Fruit fly (Drosophila melanogaster) S2 (cell line): Measurements from ENCODE around the gene fend.
A peak's percentile ranks its signal among the peaks of the same experiment; 100 is the strongest.
"Not testable (repeated sequence)": the region's sequence is repeated elsewhere in the genome, so short reads cannot be mapped to it uniquely, and the experiment has no call there.

Experiments
- CG8478 ChIP-seq: fragments of >200 bp; optimal IDR thresholded peaks from 2 replicates; lab custom pipeline; 2018
- CTCF ChIP-seq, 2 experiments: fragments of >200 bp; optimal IDR thresholded peaks; 2 replicates each; lab custom pipeline; 2018

The fend gene

DNA sequence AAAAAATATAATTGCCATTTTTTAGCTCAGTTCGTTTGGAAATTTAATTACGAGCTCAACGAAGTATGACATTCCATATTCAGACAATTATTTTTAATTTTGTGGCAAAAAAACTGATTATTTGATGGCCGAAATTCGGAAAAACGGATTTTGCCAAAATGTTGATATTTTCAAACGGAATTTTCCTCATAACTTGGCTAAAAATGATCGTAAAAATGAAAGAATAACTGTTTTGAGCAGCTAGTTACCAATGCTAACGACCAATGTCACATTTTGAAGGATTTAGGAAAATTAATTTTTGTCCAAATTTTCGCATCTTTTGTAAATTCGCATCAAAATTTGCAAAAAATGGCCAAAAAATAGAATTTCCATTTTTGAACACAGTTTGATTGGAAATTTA, 41.8 kb downstream of the fend start:
- TF ChIP-seq CG8478 (lab: Kevin White, UChicago): no peak
- TF ChIP-seq CTCF (optimal IDR thresholded peaks at IDR 0.05; lab: Kevin White, UChicago): no peak

DNA sequence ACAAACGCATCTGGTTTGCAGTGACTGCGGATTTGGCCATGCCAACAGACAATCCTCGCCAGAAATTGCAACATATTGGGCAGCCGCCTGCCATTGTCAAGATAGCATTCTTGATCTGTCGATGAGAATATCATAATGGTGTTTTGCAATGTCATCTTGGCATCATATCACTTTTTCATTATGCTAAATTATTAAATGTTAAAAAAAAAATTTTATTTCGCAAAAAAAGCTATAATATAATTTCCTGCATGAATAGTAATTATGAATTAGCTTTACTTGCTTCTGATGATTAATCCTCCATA, 44.9 kb downstream of the fend start:
- TF ChIP-seq CG8478 (lab: Kevin White, UChicago) (no peak), CTCF (optimal IDR thresholded peaks at IDR 0.05; lab: Kevin White, UChicago) (no peak)

DNA sequence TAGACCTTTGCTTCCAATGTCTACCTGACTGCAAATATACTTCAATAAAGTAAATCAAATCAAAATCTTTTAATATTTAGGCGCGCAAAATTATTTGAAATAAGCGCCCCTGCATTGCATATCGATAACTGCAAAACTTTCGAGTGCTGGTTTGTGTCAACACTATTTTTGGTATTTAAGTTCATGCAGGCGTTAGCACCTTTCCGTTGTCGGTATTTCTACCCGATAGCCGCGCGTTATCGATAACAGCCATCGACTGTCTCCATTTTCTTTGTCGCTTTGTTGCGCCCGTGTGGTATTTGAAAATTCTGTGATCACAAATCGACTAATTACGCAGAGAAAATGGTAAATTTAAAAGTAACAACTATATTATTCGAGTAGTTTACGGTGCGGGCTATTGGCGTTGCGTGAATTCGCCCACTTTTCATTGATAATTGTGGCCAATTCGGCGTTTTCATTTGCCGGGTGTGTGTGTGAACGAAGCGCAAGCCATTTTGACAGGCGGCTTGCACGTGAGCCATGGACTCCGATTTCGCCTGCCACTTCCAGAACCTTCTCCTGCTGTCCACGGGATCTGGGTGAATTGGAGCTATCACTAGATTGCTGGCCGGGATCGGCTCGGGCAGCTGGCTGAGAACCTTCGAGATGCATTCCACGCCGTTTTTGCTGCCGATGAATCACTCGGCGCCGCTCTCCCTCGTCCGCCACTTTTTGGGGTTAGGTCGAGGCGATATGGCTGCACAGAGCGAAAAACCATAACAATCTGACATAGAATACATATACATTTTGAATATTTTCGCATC, 45.4 kb downstream of the fend start, which contains the start of gene CCT2:
TSS of gene CCT2 (plus strand) at position 260 of the 803 bp plus-strand sequence.
- TF ChIP-seq CTCF (optimal IDR thresholded peaks at IDR 0.05; lab: Kevin White, UChicago): peak in 1 of 2 experiments; percentile 25
- TF ChIP-seq CG8478 (lab: Kevin White, UChicago): no peak

DNA sequence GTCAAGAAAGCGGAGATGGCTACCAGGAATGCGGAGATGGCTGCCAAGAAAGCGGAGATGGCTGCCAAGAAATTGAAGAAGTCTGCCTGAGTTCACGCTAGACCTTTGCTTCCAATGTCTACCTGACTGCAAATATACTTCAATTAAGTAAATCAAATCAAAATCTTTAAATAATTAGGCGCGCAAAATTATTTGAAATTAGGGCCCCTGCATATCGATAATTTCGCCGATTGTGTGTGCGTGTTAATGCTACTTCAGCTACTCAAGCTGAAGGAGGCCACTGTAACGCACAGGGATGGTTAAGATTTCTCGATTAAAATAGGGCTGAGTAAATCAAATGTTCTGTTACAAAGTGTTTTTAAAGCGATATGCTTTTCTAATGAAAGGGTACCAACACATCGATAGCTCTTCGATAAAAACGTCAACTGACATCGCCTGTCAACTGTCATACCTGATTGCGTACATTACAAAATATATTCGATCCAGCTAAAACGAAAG, 46.9 kb downstream of the fend start, which contains the start of gene CG6999:
TSS of gene CG6999 (plus strand) at position 448 of the 498 bp plus-strand sequence.
- TF ChIP-seq CTCF (optimal IDR thresholded peaks at IDR 0.05; lab: Kevin White, UChicago); CG8478 (lab: Kevin White, UChicago): not testable (repeated sequence)

DNA sequence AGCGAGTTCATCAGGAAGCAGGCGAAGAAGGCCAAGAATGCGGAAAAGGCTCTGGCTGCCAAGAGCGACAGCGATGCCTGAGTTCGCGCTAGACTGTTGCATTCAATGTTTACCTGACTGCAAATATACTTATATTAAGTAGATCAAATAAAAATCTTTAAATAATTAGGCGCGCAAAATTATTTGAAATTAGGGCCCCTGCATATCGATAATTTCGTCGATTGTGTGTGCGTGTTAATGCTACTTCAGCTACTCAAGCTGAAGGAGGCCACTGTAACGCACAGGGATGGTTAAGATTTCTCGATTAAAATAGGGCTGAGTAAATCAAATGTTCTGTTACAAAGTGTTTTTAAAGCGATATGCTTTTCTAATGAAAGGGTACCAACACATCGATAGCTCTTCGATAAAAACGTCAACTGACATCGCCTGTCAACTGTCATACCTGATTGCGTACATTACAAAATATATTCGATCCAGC, 48.2 kb downstream of the fend start, which contains the start of gene CG32706:
TSS of gene CG32706 (plus strand) at position 428 of the 478 bp plus-strand sequence.
- not testable (repeated sequence) for TF ChIP-seq CTCF (optimal IDR thresholded peaks at IDR 0.05; lab: Kevin White, UChicago); CG8478 (lab: Kevin White, UChicago)

DNA sequence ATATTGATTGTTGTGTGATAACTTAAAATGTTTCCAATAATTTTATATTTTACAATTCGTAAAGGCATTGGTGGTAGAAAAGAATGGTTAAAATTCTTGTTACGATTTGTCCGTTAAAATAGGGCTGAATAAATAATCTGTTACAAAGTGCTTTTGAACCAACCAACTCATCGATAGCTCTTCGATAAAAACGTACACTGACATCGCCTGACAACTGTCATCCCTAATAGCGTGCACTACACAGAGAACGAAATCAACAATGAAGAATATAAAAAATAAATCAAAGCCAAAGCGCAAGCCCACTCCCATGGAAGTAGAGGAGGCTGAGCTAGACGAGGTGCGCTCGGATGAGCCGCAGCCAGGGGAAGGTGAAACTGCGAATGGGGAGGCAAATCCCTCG, 49.2 kb downstream of the fend start, which contains the start of gene CG32708:
TSS of gene CG32708 (plus strand) at position 207 of the 400 bp plus-strand sequence.
- TF ChIP-seq CG8478 (lab: Kevin White, UChicago): no peak
- TF ChIP-seq CTCF (optimal IDR thresholded peaks at IDR 0.05; lab: Kevin White, UChicago): no peak

DNA sequence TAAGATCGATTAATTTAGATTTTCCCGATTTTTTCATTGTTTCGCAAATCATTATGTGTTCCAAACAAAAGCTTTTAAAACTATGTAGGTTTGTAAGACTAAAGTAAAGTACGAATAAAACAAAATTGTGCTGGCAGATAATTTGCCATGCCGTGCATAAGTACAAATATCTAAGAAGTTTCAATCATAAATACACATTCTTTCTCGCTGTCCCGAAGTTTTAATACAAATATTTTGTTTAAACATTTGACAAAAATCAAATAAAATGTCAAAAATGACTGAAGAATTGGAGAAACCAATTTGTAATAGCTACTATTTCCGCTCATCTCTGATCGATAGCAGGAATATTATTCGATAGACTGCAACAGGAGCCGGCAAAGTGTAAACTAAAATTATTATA, 52.3 kb downstream of the fend start, which contains the start of gene APC4:
TSS of gene APC4 (plus strand) at position 332 of the 400 bp plus-strand sequence.
- TF ChIP-seq CG8478 (lab: Kevin White, UChicago) (no peak), CTCF (optimal IDR thresholded peaks at IDR 0.05; lab: Kevin White, UChicago) (no peak)

DNA sequence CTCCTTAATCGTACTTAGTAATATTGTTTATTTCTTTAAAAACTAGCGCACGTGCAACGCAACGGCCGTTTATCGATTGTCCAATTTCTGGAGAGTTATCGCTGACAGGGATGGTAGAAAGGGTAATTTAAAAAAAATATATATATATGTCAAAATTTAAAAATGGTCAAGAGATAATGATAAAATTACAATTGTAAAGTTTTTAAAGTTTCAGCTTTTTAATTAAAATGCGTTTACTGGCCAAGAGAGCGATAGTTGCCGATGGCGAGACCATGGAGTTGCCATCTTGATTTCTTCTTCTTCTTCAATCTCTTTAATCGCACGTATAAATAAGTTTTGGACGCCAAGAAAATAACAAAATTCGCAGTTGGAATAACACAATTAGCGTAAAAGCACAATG, 53.9 kb downstream of the fend start, which contains the start of the genes CG7246 and HP1b:
TSS of gene CG7246 (minus strand) at position 96 of the 400 bp plus-strand sequence.
TSS of gene HP1b (plus strand) at position 102 of the 400 bp plus-strand sequence.
- TF ChIP-seq CTCF (optimal IDR thresholded peaks at IDR 0.05; lab: Kevin White, UChicago) (no peak), CG8478 (lab: Kevin White, UChicago) (no peak)

DNA sequence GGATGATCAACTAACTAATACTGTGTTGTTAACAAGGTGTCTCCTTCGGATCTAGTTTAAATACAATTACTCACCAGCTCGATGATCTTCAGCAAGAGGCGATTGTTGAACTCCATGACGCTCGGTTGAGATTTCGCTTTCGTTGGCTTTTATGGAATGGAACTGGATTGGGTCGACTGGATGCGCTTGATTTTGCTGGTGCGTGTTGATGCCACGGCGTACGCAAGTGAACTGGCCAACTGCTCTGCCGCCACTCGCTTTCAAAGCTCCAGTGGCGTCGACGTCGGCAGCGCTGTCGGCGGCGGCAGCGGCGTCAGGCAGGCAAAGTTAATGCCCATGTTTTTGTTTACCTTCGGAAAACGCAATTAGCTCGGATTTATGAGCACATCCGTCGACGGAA, 56.6 kb downstream of the fend start, which contains the start of gene CG44325:
TSS of gene CG44325 (minus strand) at position 237 of the 400 bp plus-strand sequence.
- TF ChIP-seq CG8478 (lab: Kevin White, UChicago) (no peak), CTCF (optimal IDR thresholded peaks at IDR 0.05; lab: Kevin White, UChicago) (no peak)

DNA sequence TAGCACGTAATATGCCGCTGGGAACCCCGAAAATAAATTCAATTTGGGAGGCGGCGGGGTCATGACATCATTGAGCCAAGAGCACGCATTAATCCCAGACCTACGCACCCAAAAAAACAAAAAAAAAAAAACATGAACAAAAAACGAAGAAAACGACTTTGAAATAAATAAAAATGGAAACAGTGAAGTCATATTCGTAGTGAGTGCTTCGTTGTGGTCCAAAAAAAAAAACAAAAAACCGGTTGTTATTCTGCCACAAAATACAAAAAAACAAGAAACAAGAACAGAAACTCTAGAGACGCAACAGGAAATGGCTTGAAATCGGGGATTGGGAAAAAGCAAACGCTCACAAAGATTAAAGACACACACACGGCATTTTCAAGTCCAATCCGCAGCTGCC, 57.3 kb downstream of the fend start:
- TF ChIP-seq CG8478 (lab: Kevin White, UChicago): no peak
- no peak for TF ChIP-seq CTCF (optimal IDR thresholded peaks at IDR 0.05; lab: Kevin White, UChicago)

DNA sequence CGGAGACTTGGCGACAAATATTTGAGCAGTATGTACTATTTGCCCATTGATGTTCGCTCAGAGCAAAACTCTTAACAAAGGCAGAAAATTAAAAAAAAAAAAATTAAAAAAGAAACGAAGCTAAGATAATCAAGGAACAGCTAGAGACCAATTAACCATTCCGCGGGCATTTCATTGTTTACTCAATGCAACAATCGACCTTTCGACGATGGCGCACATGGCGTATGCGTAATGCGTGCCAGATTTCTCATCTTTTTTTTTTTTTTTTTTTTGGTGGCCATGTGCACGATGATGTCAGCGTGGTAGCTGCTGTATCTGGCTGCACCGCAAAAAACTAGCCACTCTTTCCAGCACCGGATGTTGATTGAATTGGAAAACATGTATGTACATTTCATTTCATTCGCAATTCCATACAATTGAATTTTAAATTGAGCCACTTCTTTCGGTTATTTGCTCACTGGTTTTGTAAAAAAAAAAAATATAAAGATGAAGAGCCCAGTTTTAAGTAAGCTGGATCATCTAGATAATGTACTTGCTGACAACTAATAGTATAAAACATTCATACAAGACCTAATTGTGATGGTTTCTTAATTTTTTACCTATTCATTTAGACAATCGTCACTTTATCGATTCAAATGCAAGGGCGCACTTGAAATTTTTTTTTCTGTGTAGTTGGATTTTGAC, 59.1 kb downstream of the fend start:
- TF ChIP-seq CTCF (optimal IDR thresholded peaks at IDR 0.05; lab: Kevin White, UChicago): no peak
- TF ChIP-seq CG8478 (lab: Kevin White, UChicago): no peak

DNA sequence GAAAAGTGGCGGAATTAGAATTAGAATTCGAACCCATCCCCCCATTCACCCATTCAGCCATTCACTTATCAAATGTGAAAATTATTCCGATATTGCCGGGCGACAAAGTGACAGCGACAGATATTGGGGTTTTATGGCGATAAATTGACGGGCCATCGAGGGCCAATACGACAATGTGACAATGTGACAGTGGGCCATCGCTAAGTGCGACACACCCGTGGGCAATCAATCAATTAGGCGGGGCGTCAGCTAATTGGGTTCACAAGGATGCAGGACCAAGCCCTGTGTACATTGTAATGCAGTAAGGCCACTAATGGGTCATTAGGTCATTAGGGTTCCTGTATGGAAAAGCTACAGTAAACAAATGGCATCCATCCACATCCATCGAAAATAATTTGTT, 60.9 kb downstream of the fend start:
- TF ChIP-seq CTCF (optimal IDR thresholded peaks at IDR 0.05; lab: Kevin White, UChicago) (no peak), CG8478 (lab: Kevin White, UChicago) (no peak)
